Worm (Caenorhabditis elegans): ENCODE data around the gene ostf-4.

DNA sequence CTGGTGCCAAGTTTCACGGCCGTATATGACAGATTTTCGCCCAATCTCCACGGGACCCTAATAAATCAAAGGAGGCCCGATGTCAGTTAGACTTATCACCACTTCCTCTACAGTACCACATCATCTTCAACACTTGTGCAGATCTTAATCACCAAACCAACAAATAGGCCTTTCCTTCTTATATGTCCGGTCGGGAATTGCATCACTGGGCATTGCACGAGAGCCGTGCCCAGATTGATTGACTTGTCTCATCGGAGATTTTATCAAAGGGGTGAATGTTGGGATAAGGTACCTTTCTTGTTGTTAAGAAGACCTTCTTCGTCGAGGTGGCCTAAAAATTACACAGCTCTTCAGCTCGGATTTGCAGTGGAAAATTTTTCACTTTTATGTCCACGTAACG, 26.4 kb upstream of the ostf-4 start:
- TF ChIP-seq K02D7.2 (tag; optimal IDR thresholded peaks at IDR 0.05): no peak
- TF ChIP-seq ztf-16 (tag; optimal IDR thresholded peaks at IDR 0.05): no peak
- TF ChIP-seq ceh-45 (GFP tag; IDR thresholded peaks at IDR 0.05): no peak
- no peak for TF ChIP-seq dve-1 (tag; optimal IDR thresholded peaks at IDR 0.05)
- no peak for TF ChIP-seq tbx-2 (tag; optimal IDR thresholded peaks at IDR 0.05)
- TF ChIP-seq ceh-48 (tag; optimal IDR thresholded peaks at IDR 0.05): no peak
- no peak for TF ChIP-seq pha-4 (tag; optimal IDR thresholded peaks at IDR 0.05)
- no peak for TF ChIP-seq fkh-10 (GFP tag; optimal IDR thresholded peaks at IDR 0.05)
- no peak for TF ChIP-seq madf-2 (tag; optimal IDR thresholded peaks at IDR 0.05)

Data from whole organism, late embryonic.